Fruit fly (Drosophila melanogaster) whole organism, embryonic: ENCODE data around the gene LysS.

ENCODE experiments used
- Ada2b ChIP-seq: fragments of 200-800 bp; sonication (Bioruptor generic); IDR thresholded peaks from 2 replicates; pipeline ENCODE4 v1.3.6; 2022; ENCODE audit warnings: missing biosample characterization, missing genetic modification characterization
- Aef1 ChIP-seq: fragments of 200-800 bp; sonication (Bioruptor generic); IDR thresholded peaks from 3 replicates; pipeline ENCODE4 v1.3.6; 2022; ENCODE audit warnings: missing biosample characterization, missing genetic modification characterization
- CG11093 ChIP-seq: fragments of 200-800 bp; sonication (Bioruptor generic); IDR thresholded peaks from 3 replicates; pipeline ENCODE4 v1.3.6; 2022; ENCODE audit warnings: missing biosample characterization, missing genetic modification characterization
- CG11695 ChIP-seq: fragments of 200-800 bp; sonication (Bioruptor generic); IDR thresholded peaks from 3 replicates; pipeline ENCODE4 v1.3.6; 2022; ENCODE audit warnings: missing biosample characterization, missing genetic modification characterization
- CG12219 ChIP-seq: fragments of 200-800 bp; sonication (Bioruptor generic); optimal IDR thresholded peaks from 3 replicates; lab custom pipeline; 2018; ENCODE audit warnings: missing biosample characterization, mild to moderate bottlenecking, missing genetic modification characterization
- CG12659 ChIP-seq: fragments of 200-800 bp; sonication (Bioruptor generic); optimal IDR thresholded peaks from 3 replicates; lab custom pipeline; 2017; ENCODE audit warnings: mild to moderate bottlenecking, missing biosample characterization, missing genetic modification reagents, missing genetic modification characterization
- CG15269 ChIP-seq: fragments of 200-800 bp; sonication (Bioruptor generic); optimal IDR thresholded peaks from 2 replicates; lab custom pipeline; 2018; ENCODE audit warnings: missing biosample characterization, mild to moderate bottlenecking, missing genetic modification characterization, moderate library complexity
- CG17829 ChIP-seq: fragments of 200-800 bp; optimal IDR thresholded peaks from 2 replicates; lab custom pipeline; 2019; ENCODE audit warnings: missing biosample characterization, mild to moderate bottlenecking, missing genetic modification characterization, moderate library complexity
- CG18619 ChIP-seq: fragments of 200-800 bp; sonication (Bioruptor generic); optimal IDR thresholded peaks from 3 replicates; lab custom pipeline; 2017; ENCODE audit warnings: missing biosample characterization, mild to moderate bottlenecking, missing genetic modification characterization
- CG30403 ChIP-seq: fragments of 200-800 bp; sonication (Bioruptor generic); optimal IDR thresholded peaks from 3 replicates; lab custom pipeline; 2016; ENCODE audit warnings: missing biosample characterization, missing genetic modification characterization
- CG3065 ChIP-seq: fragments of 200-800 bp; sonication (Bioruptor generic); optimal IDR thresholded peaks from 2 replicates; lab custom pipeline; 2016; ENCODE audit warnings: missing biosample characterization, missing genetic modification characterization
- CG31388 ChIP-seq: fragments of 200-800 bp; sonication (Bioruptor generic); optimal IDR thresholded peaks from 2 replicates; lab custom pipeline; 2016; ENCODE audit warnings: missing biosample characterization, missing genetic modification characterization
- CG32532 ChIP-seq: fragments of 200-800 bp; sonication (Bioruptor generic); IDR thresholded peaks from 2 replicates; pipeline ENCODE4 v1.3.6; 2022; ENCODE audit warnings: missing biosample characterization, missing genetic modification characterization
- CG33557 ChIP-seq: fragments of 200-800 bp; sonication (Bioruptor generic); optimal IDR thresholded peaks from 2 replicates; lab custom pipeline; 2019; ENCODE audit warnings: missing biosample characterization, mild to moderate bottlenecking, missing genetic modification characterization, moderate library complexity
- CG34376 ChIP-seq: fragments of 200-800 bp; sonication (Bioruptor generic); optimal IDR thresholded peaks from 2 replicates; lab custom pipeline; 2018; ENCODE audit warnings: missing biosample characterization, mild to moderate bottlenecking, missing genetic modification characterization
- CG3995 ChIP-seq: fragments of 200-800 bp; sonication (Bioruptor generic); optimal IDR thresholded peaks from 3 replicates; lab custom pipeline; 2016; ENCODE audit warnings: missing biosample characterization, missing genetic modification characterization
- CG4707 ChIP-seq: fragments of 200-800 bp; sonication (Bioruptor generic); optimal IDR thresholded peaks from 2 replicates; lab custom pipeline; 2018; ENCODE audit warnings: missing biosample characterization, mild to moderate bottlenecking, missing genetic modification characterization, moderate library complexity
- CG6254 ChIP-seq: fragments of 200-800 bp; sonication (Bioruptor generic); optimal IDR thresholded peaks from 3 replicates; lab custom pipeline; 2017; ENCODE audit warnings: mild to moderate bottlenecking, missing biosample characterization, missing genetic modification reagents, missing genetic modification characterization
- CG6813 ChIP-seq: fragments of 200-800 bp; sonication (Bioruptor generic); optimal IDR thresholded peaks from 2 replicates; lab custom pipeline; 2017; ENCODE audit warnings: missing biosample characterization, missing genetic modification characterization, mild to moderate bottlenecking, moderate library complexity, missing genetic modification reagents
- CG7357 ChIP-seq: fragments of 200-800 bp; sonication (Bioruptor generic); IDR thresholded peaks from 3 replicates; pipeline ENCODE4 v1.3.6; 2022; ENCODE audit warnings: missing biosample characterization, missing genetic modification characterization
- CG7928 ChIP-seq: fragments of 200-800 bp; sonication (Bioruptor generic); optimal IDR thresholded peaks from 2 replicates; lab custom pipeline; 2017; ENCODE audit warnings: missing biosample characterization, mild to moderate bottlenecking, missing genetic modification characterization
- CG8924 ChIP-seq: fragments of 200-800 bp; optimal IDR thresholded peaks from 3 replicates; lab custom pipeline; 2019; ENCODE audit warnings: missing biosample characterization, mild to moderate bottlenecking, missing genetic modification characterization, moderate library complexity
- CG9727 ChIP-seq: fragments of 200-800 bp; sonication (Bioruptor generic); optimal IDR thresholded peaks from 3 replicates; lab custom pipeline; 2017; ENCODE audit warnings: missing biosample characterization, mild to moderate bottlenecking, missing genetic modification characterization
- D19A ChIP-seq: fragments of 200-800 bp; optimal IDR thresholded peaks from 3 replicates; lab custom pipeline; 2019; ENCODE audit warnings: missing biosample characterization, mild to moderate bottlenecking, missing genetic modification characterization, moderate library complexity
- Dip3 ChIP-seq: fragments of 200-800 bp; sonication (Bioruptor generic); optimal IDR thresholded peaks from 3 replicates; lab custom pipeline; 2016; ENCODE audit warnings: missing biosample characterization, missing genetic modification characterization
- E2f2 ChIP-seq: fragments of 200-800 bp; sonication (Bioruptor generic); IDR thresholded peaks from 2 replicates; pipeline ENCODE4 v1.3.6; 2022; ENCODE audit warnings: missing biosample characterization, missing genetic modification characterization
- Ets65A ChIP-seq: fragments of 200-800 bp; sonication (Bioruptor generic); peaks from one replicate; lab custom pipeline; 2016; ENCODE audit warnings: missing biosample characterization, missing genetic modification characterization
- HLHmδ ChIP-seq: fragments of 200-800 bp; sonication (Bioruptor generic); optimal IDR thresholded peaks from 2 replicates; lab custom pipeline; 2018; ENCODE audit warnings: missing biosample characterization, mild to moderate bottlenecking, missing genetic modification characterization, moderate library complexity
- Hr51 ChIP-seq, 2 experiments: fragments of 200-800 bp; sonication (Bioruptor generic); optimal IDR thresholded peaks; 2 replicates in 1 of 2; 3 replicates in 1 of 2; lab custom pipeline; 2016 to 2018; ENCODE audit warnings: missing biosample characterization in 2 of 2, missing genetic modification characterization in 2 of 2, mild to moderate bottlenecking in 1 of 2, moderate library complexity in 1 of 2
- Nf-YC ChIP-seq: fragments of 200-800 bp; optimal IDR thresholded peaks from 3 replicates; lab custom pipeline; 2019; ENCODE audit warnings: missing biosample characterization, mild to moderate bottlenecking, missing genetic modification characterization, moderate library complexity
- Ptx1 ChIP-seq: fragments of 200-800 bp; sonication (Bioruptor generic); IDR thresholded peaks from 2 replicates; pipeline ENCODE4 v1.3.6; 2022; ENCODE audit warnings: missing biosample characterization, missing genetic modification characterization
- Ravus ChIP-seq: fragments of 200-800 bp; sonication (Bioruptor generic); IDR thresholded peaks from 2 replicates; pipeline ENCODE4 v1.3.6; 2022; ENCODE audit warnings: missing biosample characterization, missing genetic modification characterization
- Ssrp ChIP-seq: fragments of 200-800 bp; sonication (Bioruptor generic); optimal IDR thresholded peaks from 2 replicates; lab custom pipeline; 2018; ENCODE audit warnings: missing biosample characterization, mild to moderate bottlenecking, missing genetic modification characterization, moderate library complexity
- TFAM ChIP-seq: fragments of 200-800 bp; sonication (Bioruptor generic); optimal IDR thresholded peaks from 2 replicates; lab custom pipeline; 2017; ENCODE audit warnings: missing biosample characterization, missing genetic modification characterization, inconsistent platforms
- ato ChIP-seq: fragments of 200-800 bp; sonication (Bioruptor generic); IDR thresholded peaks from 2 replicates; pipeline ENCODE4 v1.3.6; 2022; ENCODE audit warnings: missing biosample characterization, missing genetic modification characterization; ENCODE audit not compliant: partially characterized antibody
- chif ChIP-seq, 2 experiments: fragments of 200-800 bp; sonication (Bioruptor generic); optimal IDR thresholded peaks; 3 replicates each; lab custom pipeline; 2016; ENCODE audit warnings: missing biosample characterization in 2 of 2, missing genetic modification characterization in 2 of 2
- dimm ChIP-seq: fragments of 200-800 bp; sonication (Bioruptor generic); IDR thresholded peaks from 2 replicates; pipeline ENCODE4 v1.3.6; 2022; ENCODE audit warnings: missing biosample characterization, missing genetic modification characterization
- dm ChIP-seq: fragments of 200-800 bp; sonication (Bioruptor generic); optimal IDR thresholded peaks from 3 replicates; lab custom pipeline; 2016; ENCODE audit warnings: missing biosample characterization, missing genetic modification characterization
- fd96Cb ChIP-seq: fragments of 200-800 bp; sonication (Bioruptor generic); optimal IDR thresholded peaks from 2 replicates; lab custom pipeline; 2018; ENCODE audit warnings: missing biosample characterization, mild to moderate bottlenecking, missing genetic modification characterization, moderate library complexity
- ftz-f1 ChIP-seq: fragments of 200-800 bp; sonication (Bioruptor generic); optimal IDR thresholded peaks from 2 replicates; lab custom pipeline; 2016; ENCODE audit warnings: missing biosample characterization, missing genetic modification characterization
- gfzf ChIP-seq: fragments of 200-800 bp; sonication (Bioruptor generic); optimal IDR thresholded peaks from 2 replicates; lab custom pipeline; 2016; ENCODE audit warnings: missing biosample characterization, mild to moderate bottlenecking, missing genetic modification characterization, moderate library complexity
- h ChIP-seq: fragments of >200 bp; optimal IDR thresholded peaks from 2 replicates; lab custom pipeline; 2017
- hth ChIP-seq: fragments of >200 bp; optimal IDR thresholded peaks from 2 replicates; lab custom pipeline; 2017; ENCODE audit warnings: inconsistent platforms
- inv ChIP-seq: fragments of 200-800 bp; sonication (Bioruptor generic); IDR thresholded peaks from 2 replicates; pipeline ENCODE4 v1.3.6; 2022; ENCODE audit warnings: missing biosample characterization, missing genetic modification characterization; ENCODE audit not compliant: partially characterized antibody
- jumu ChIP-seq: fragments of 200-800 bp; sonication (Bioruptor generic); optimal IDR thresholded peaks from 3 replicates; lab custom pipeline; 2016; ENCODE audit warnings: missing biosample characterization, missing genetic modification characterization
- lbe ChIP-seq: fragments of 200-800 bp; sonication (Bioruptor generic); optimal IDR thresholded peaks from 2 replicates; lab custom pipeline; 2016; ENCODE audit warnings: missing biosample characterization, mild to moderate bottlenecking, missing genetic modification characterization
- oc ChIP-seq: fragments of 200-800 bp; sonication (Bioruptor generic); optimal IDR thresholded peaks from 2 replicates; lab custom pipeline; 2018; ENCODE audit warnings: missing biosample characterization, mild to moderate bottlenecking, missing genetic modification characterization, moderate library complexity
- onecut ChIP-seq: fragments of 200-800 bp; sonication (Bioruptor generic); IDR thresholded peaks from 2 replicates; pipeline ENCODE4 v1.3.6; 2022; ENCODE audit warnings: missing biosample characterization, missing genetic modification characterization
- pnt ChIP-seq: fragments of 200-800 bp; sonication (Bioruptor generic); optimal IDR thresholded peaks from 3 replicates; lab custom pipeline; 2016; ENCODE audit warnings: missing biosample characterization, missing genetic modification characterization
- row ChIP-seq: fragments of 200-800 bp; sonication (Bioruptor generic); IDR thresholded peaks from 3 replicates; pipeline ENCODE4 v1.3.6; 2022; ENCODE audit warnings: missing biosample characterization, missing genetic modification characterization
- sob ChIP-seq: fragments of 200-800 bp; sonication (Bioruptor generic); IDR thresholded peaks from 2 replicates; pipeline ENCODE4 v1.3.6; 2022; ENCODE audit warnings: missing biosample characterization, missing genetic modification characterization
- unpg ChIP-seq: fragments of 200-800 bp; sonication (Bioruptor generic); optimal IDR thresholded peaks from 3 replicates; lab custom pipeline; 2018; ENCODE audit warnings: missing biosample characterization, mild to moderate bottlenecking, missing genetic modification characterization, moderate library complexity

The LysS gene

dm6 chr3L:1216460-1216859 is 11.1 kb upstream of the LysS start (continued):
- TF ChIP-seq CG3995 (no peak), Ets65A (GFP tag; lab: Kevin White, UChicago) (peak; percentile 75), unpg (peak; percentile 58), D19A (tag; lab: Kevin White, UChicago) (peak; percentile 50), dimm (GFP tag; lab: Robert Waterston, UW) (peak; percentile 33; the same call in 1 of the 2 replicates), CG34376 (GFP tag; lab: Kevin White, UChicago) (no peak), h (lab: Kevin White, UChicago) (no peak), CG32532 (GFP tag; lab: Robert Waterston, UW) (0 out of 2 replicates have a peak, but pooled peaks have one; percentile 17), sob (GFP tag; lab: Robert Waterston, UW) (no peak; the same call in 1 of the 2 replicates), gfzf (GFP tag; lab: Kevin White, UChicago) (no peak), CG31388 (GFP tag; lab: Kevin White, UChicago) (no peak), CG11093 (GFP tag; lab: Robert Waterston, UW) (no peak), CG11695 (GFP tag; lab: Robert Waterston, UW) (peak; percentile 45; the same call in 1 of the 3 replicates), lbe (GFP tag; lab: Kevin White, UChicago) (no peak), E2f2 (GFP tag; lab: Robert Waterston, UW) (no peak), hth (lab: Kevin White, UChicago) (no peak), Nf-YC (tag; lab: Kevin White, UChicago) (no peak), Hr51 (GFP tag; optimal IDR thresholded peaks at IDR 0.05; lab: Kevin White, UChicago) (peak in 1 of 2 experiments; percentile 46), CG7357 (GFP tag; lab: Robert Waterston, UW) (no peak), CG33557 (GFP tag; lab: Kevin White, UChicago) (no peak), row (GFP tag; lab: Robert Waterston, UW) (peak; percentile 50; the same call in 2 of the 3 replicates), CG12219 (GFP tag; lab: Kevin White, UChicago) (peak; percentile 48), CG12659 (GFP tag; lab: Kevin White, UChicago) (peak; percentile 1), CG6813 (GFP tag; lab: Kevin White, UChicago) (peak; percentile 38), jumu (GFP tag; lab: Kevin White, UChicago) (peak; percentile 32), fd96Cb (tag; lab: Kevin White, UChicago) (peak; percentile 67), Ravus (GFP tag; lab: Robert Waterston, UW) (no peak), TFAM (no peak), CG7928 (GFP tag; lab: Kevin White, UChicago) (no peak), oc (tag; lab: Kevin White, UChicago) (no peak), CG4707 (GFP tag; lab: Kevin White, UChicago) (no peak), ftz-f1 (GFP tag; lab: Kevin White, UChicago) (no peak), CG15269 (tag; lab: Kevin White, UChicago) (peak; percentile 15), CG8924 (tag; lab: Kevin White, UChicago) (peak; percentile 34), HLHmδ (GFP tag; lab: Kevin White, UChicago) (no peak), CG30403 (peak; percentile 45), chif (GFP tag; optimal IDR thresholded peaks at IDR 0.05; lab: Kevin White, UChicago) (peak; percentile 33 to 44), Aef1 (GFP tag; lab: Robert Waterston, UW) (0 out of 3 replicates have a peak, but pooled peaks have one; percentile 25), CG3065 (GFP tag; lab: Kevin White, UChicago) (no peak), Ssrp (tag; lab: Kevin White, UChicago) (peak; percentile 47), pnt (GFP tag; lab: Kevin White, UChicago) (peak; percentile 24), CG17829 (peak; percentile 48), ato (GFP tag; lab: Robert Waterston, UW) (no peak), Dip3 (GFP tag; lab: Kevin White, UChicago) (no peak), Ada2b (GFP tag; lab: Robert Waterston, UW) (peak; percentile 67), CG6254 (GFP tag; lab: Kevin White, UChicago) (peak; percentile 50), CG18619 (no peak), dm (no peak), inv (GFP tag; lab: Robert Waterston, UW) (no peak), CG9727 (GFP tag; lab: Kevin White, UChicago) (peak; percentile 9), onecut (GFP tag; lab: Robert Waterston, UW) (peak; percentile 60), Ptx1 (GFP tag; lab: Robert Waterston, UW) (peak; percentile 54)
